Worm (Caenorhabditis elegans) whole organism, early embryonic: ENCODE data around the gene par-1.

Experiments used
- B0310.2 ChIP-seq: sonication (generic microtip); optimal IDR thresholded peaks from 2 replicates; lab custom pipeline; 2016; ENCODE audit warnings: mild to moderate bottlenecking, missing genetic modification characterization, missing compliant biosample characterization
- F13C5.2 ChIP-seq: sonication (generic microtip); optimal IDR thresholded peaks from 2 replicates; lab custom pipeline; 2017; ENCODE audit warnings: mild to moderate bottlenecking, missing genetic modification characterization, inconsistent platforms, missing compliant biosample characterization
- aly-1 ChIP-seq: sonication (generic microtip); optimal IDR thresholded peaks from 2 replicates; lab custom pipeline; 2016; ENCODE audit warnings: missing genetic modification characterization, missing compliant biosample characterization
- ama-1 ChIP-seq: fragments of 150-350 bp; optimal IDR thresholded peaks from 2 replicates; lab custom pipeline; 2014
- ceh-13 ChIP-seq: fragments of 200-800 bp; sonication (Bioruptor generic); optimal IDR thresholded peaks from 2 replicates; lab custom pipeline; 2018; ENCODE audit warnings: mild to moderate bottlenecking, missing genetic modification characterization, missing compliant biosample characterization
- ceh-36 ChIP-seq: sonication (generic microtip); optimal IDR thresholded peaks from 2 replicates; lab custom pipeline; 2016; ENCODE audit warnings: missing genetic modification characterization, inconsistent platforms, missing compliant biosample characterization
- ets-7 ChIP-seq: sonication (generic microtip); optimal IDR thresholded peaks from 2 replicates; lab custom pipeline; 2016; ENCODE audit warnings: missing genotype, missing genetic modification characterization, missing compliant biosample characterization
- flt-1 ChIP-seq: fragments of 200-800 bp; sonication (Bioruptor generic); IDR thresholded peaks from 2 replicates; pipeline ENCODE4 v1.3.6; 2022; ENCODE audit warnings: missing genetic modification characterization, missing compliant biosample characterization
- hmbx-1 ChIP-seq: sonication (generic microtip); optimal IDR thresholded peaks from 2 replicates; lab custom pipeline; 2016; ENCODE audit warnings: mild to moderate bottlenecking, missing genetic modification characterization, missing compliant biosample characterization
- hmg-4 ChIP-seq: fragments of 200-800 bp; sonication (Bioruptor generic); optimal IDR thresholded peaks from 2 replicates; lab custom pipeline; 2018; ENCODE audit warnings: mild to moderate bottlenecking, missing genetic modification characterization, missing compliant biosample characterization
- hnd-1 ChIP-seq: sonication (generic microtip); optimal IDR thresholded peaks from 2 replicates; lab custom pipeline; 2016; ENCODE audit warnings: missing genetic modification characterization, missing compliant biosample characterization
- pes-1 ChIP-seq: fragments of 200-800 bp; sonication (Bioruptor generic); IDR thresholded peaks from 2 replicates; pipeline ENCODE4 v1.3.6; 2022; ENCODE audit warnings: missing genetic modification reagents, missing genetic modification characterization, missing compliant biosample characterization
- scrt-1 ChIP-seq: fragments of 200-800 bp; sonication (Bioruptor generic); IDR thresholded peaks from 2 replicates; pipeline ENCODE4 v1.3.6; 2022; ENCODE audit warnings: missing genetic modification characterization, missing compliant biosample characterization
- sea-1 ChIP-seq: fragments of 200-800 bp; sonication (Bioruptor generic); conservative IDR thresholded peaks from 2 replicates; pipeline ENCODE4 v1.3.6; 2022; ENCODE audit warnings: missing genetic modification characterization, missing compliant biosample characterization
- tbx-11 ChIP-seq: fragments of 200-800 bp; sonication (Bioruptor generic); IDR thresholded peaks from 2 replicates; pipeline ENCODE4 v1.3.6; 2022; ENCODE audit warnings: missing genetic modification characterization, missing compliant biosample characterization
- tbx-37 ChIP-seq: fragments of 200-800 bp; sonication (Bioruptor generic); conservative IDR thresholded peaks from 2 replicates; pipeline ENCODE4 v1.3.6; 2022; ENCODE audit warnings: missing genetic modification reagents, missing genetic modification characterization, missing compliant biosample characterization
- tra-4 ChIP-seq: sonication (generic microtip); optimal IDR thresholded peaks from 2 replicates; lab custom pipeline; 2017; ENCODE audit warnings: missing genetic modification characterization, missing compliant biosample characterization

Gene par-1

ce11 chrV:14160698-14161097, 15.5 kb upstream of the par-1 start, which contains the start of gene cest-1.2:
cest-1.2 (minus strand) TSS chrV:14160862.
- TF ChIP-seq hmbx-1 (no peak), tra-4 (no peak), hmg-4 (GFP tag; lab: Kevin White, UChicago) (no peak), F13C5.2 (tag; lab: Kevin White, UChicago) (no peak), pes-1 (GFP tag; lab: Robert Waterston, UW) (no peak), aly-1 (tag; lab: Kevin White, UChicago) (no peak), ets-7 (tag; lab: Kevin White, UChicago) (no peak), tbx-11 (GFP tag; lab: Robert Waterston, UW) (no peak), ama-1 (no peak), sea-1 (GFP tag; lab: Robert Waterston, UW) (no peak), hnd-1 (tag; lab: Kevin White, UChicago) (no peak), ceh-36 (tag; lab: Kevin White, UChicago) (no peak), tbx-37 (no peak), scrt-1 (GFP tag; lab: Robert Waterston, UW) (no peak)

- no peak for TF ChIP-seq ama-1
- TF ChIP-seq sea-1 (GFP tag; lab: Robert Waterston, UW): no peak
- no peak for TF ChIP-seq F13C5.2 (tag; lab: Kevin White, UChicago)
- no peak for TF ChIP-seq hnd-1 (tag; lab: Kevin White, UChicago)
- no peak for TF ChIP-seq B0310.2 (tag; lab: Kevin White, UChicago)
- TF ChIP-seq hmg-4 (GFP tag; lab: Kevin White, UChicago): no peak
- TF ChIP-seq tbx-37: no peak
- no peak for TF ChIP-seq tbx-11 (GFP tag; lab: Robert Waterston, UW)
- TF ChIP-seq flt-1 (GFP tag; lab: Robert Waterston, UW): no peak
- TF ChIP-seq aly-1 (tag; lab: Kevin White, UChicago): no peak
- no peak for TF ChIP-seq tra-4
- no peak for TF ChIP-seq hmbx-1
These were observed 11.3 kb upstream of the par-1 start, which contains the start of gene AH10.2 for ce11 chrV:14156468-14156867. AH10.2 (plus strand) TSS chrV:14156768.

DNA sequence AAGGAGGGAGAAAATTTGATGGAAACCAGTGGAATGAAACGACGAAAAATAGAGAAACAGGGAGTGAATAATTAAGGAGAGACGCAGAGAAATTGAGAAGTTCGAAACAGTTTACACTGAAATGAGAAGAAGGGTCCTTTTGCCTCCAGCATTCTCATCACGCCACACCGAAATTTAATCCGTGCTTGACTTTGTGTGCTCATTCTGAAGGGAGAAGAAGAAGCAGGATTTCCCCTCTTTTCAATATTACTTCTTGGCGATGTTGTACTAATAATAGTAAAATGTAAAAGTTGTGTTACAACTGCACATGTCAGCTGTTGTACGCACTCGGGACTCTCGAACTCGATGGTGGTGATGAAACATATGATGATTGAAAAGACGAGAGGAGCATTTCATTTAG, 8.4 kb upstream of the par-1 start:
- TF ChIP-seq hmg-4 (GFP tag; lab: Kevin White, UChicago) (no peak), ceh-36 (tag; lab: Kevin White, UChicago) (no peak), sea-1 (GFP tag; lab: Robert Waterston, UW) (no peak), tbx-37 (no peak), tra-4 (no peak), B0310.2 (tag; lab: Kevin White, UChicago) (no peak), flt-1 (GFP tag; lab: Robert Waterston, UW) (no peak), scrt-1 (GFP tag; lab: Robert Waterston, UW) (no peak), pes-1 (GFP tag; lab: Robert Waterston, UW) (no peak), F13C5.2 (tag; lab: Kevin White, UChicago) (no peak), ama-1 (no peak), aly-1 (tag; lab: Kevin White, UChicago) (no peak), hnd-1 (tag; lab: Kevin White, UChicago) (no peak), hmbx-1 (no peak), ceh-13 (GFP tag; lab: Kevin White, UChicago) (no peak), ets-7 (tag; lab: Kevin White, UChicago) (no peak), tbx-11 (GFP tag; lab: Robert Waterston, UW) (no peak)

- no peak for TF ChIP-seq ceh-13 (GFP tag; lab: Kevin White, UChicago)
- TF ChIP-seq ceh-36 (tag; lab: Kevin White, UChicago): no peak
- TF ChIP-seq F13C5.2 (tag; lab: Kevin White, UChicago): no peak
- TF ChIP-seq sea-1 (GFP tag; lab: Robert Waterston, UW): no peak
- no peak for TF ChIP-seq pes-1 (GFP tag; lab: Robert Waterston, UW)
These were observed 5.8 kb upstream of the par-1 start for ce11 chrV:14150966-14151365.

- TF ChIP-seq F13C5.2 (tag; lab: Kevin White, UChicago) (no peak), aly-1 (tag; lab: Kevin White, UChicago) (no peak), hmbx-1 (no peak), pes-1 (GFP tag; lab: Robert Waterston, UW) (no peak), tbx-11 (GFP tag; lab: Robert Waterston, UW) (no peak), hmg-4 (GFP tag; lab: Kevin White, UChicago) (no peak), ceh-36 (tag; lab: Kevin White, UChicago) (no peak), flt-1 (GFP tag; lab: Robert Waterston, UW) (no peak), ama-1 (no peak), ceh-13 (GFP tag; lab: Kevin White, UChicago) (no peak), ets-7 (tag; lab: Kevin White, UChicago) (no peak), hnd-1 (tag; lab: Kevin White, UChicago) (no peak), tra-4 (no peak), scrt-1 (GFP tag; lab: Robert Waterston, UW) (no peak)
These were observed 4.0 kb upstream of the par-1 start for ce11 chrV:14149125-14149524.

ce11 chrV:14147114-14147513, 1.9 kb upstream of the par-1 start:
- TF ChIP-seq sea-1 (GFP tag; lab: Robert Waterston, UW) (no peak), tra-4 (no peak), ceh-13 (GFP tag; lab: Kevin White, UChicago) (no peak), scrt-1 (GFP tag; lab: Robert Waterston, UW) (no peak), B0310.2 (tag; lab: Kevin White, UChicago) (no peak), ceh-36 (tag; lab: Kevin White, UChicago) (no peak), aly-1 (tag; lab: Kevin White, UChicago) (no peak), tbx-11 (GFP tag; lab: Robert Waterston, UW) (no peak), hnd-1 (tag; lab: Kevin White, UChicago) (no peak), ama-1 (no peak), flt-1 (GFP tag; lab: Robert Waterston, UW) (no peak), pes-1 (GFP tag; lab: Robert Waterston, UW) (no peak), hmg-4 (GFP tag; lab: Kevin White, UChicago) (no peak)

DNA sequence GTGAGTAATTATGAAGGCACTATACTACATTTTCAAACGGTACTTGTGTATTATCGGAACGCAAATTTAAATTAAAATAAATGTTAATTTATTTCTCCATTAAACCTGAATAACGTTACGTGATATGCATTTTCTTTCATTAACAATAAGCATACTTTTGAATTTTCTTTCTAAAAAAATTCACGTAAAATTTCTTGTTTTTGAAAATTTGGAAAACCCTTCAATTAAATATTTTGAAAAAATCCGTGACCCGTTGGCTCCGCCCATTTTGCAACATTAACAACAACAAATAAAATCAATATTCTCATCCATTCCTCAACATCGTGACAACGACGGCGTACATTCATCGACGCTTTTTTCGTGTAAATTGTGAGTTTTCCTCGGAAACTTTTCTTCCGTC, 1.0 kb upstream of the par-1 start, which contains the start of gene acs-10:
Gene acs-10 (plus strand): TSS at position 301 of the 400 bp plus-strand sequence.
- TF ChIP-seq pes-1 (GFP tag; lab: Robert Waterston, UW) (no peak), ceh-36 (tag; lab: Kevin White, UChicago) (no peak), tra-4 (no peak), aly-1 (tag; lab: Kevin White, UChicago) (no peak)
